Fruit fly (Drosophila melanogaster) whole organism, wandering third instar larva: ENCODE measurements around the gene CG42590.

ENCODE experiments used
- CG9705 ChIP-seq: fragments of 200-800 bp; sonication (Bioruptor generic); optimal IDR thresholded peaks from 2 replicates; lab custom pipeline; 2018; ENCODE audit warnings: missing biosample characterization, mild to moderate bottlenecking, missing genetic modification characterization
- Hr83 ChIP-seq: fragments of 200-300 bp; sonication (Bioruptor generic); optimal IDR thresholded peaks from 2 replicates; lab custom pipeline; 2016; ENCODE audit warnings: missing biosample characterization, mild to moderate bottlenecking, missing genetic modification characterization, moderate library complexity; ENCODE audit not compliant: poor library complexity, severe bottlenecking
- Myc ChIP-seq: fragments of >200 bp; optimal IDR thresholded peaks from 2 replicates; lab custom pipeline; 2017
- br ChIP-seq: fragments of 200-800 bp; sonication (Bioruptor generic); optimal IDR thresholded peaks from 2 replicates; lab custom pipeline; 2016; ENCODE audit warnings: missing biosample characterization, missing genetic modification characterization
- brk ChIP-seq: fragments of 200-800 bp; sonication (Bioruptor generic); optimal IDR thresholded peaks from 2 replicates; lab custom pipeline; 2016; ENCODE audit warnings: missing biosample characterization, mild to moderate bottlenecking, missing genetic modification characterization
- fru ChIP-seq: fragments of 200-800 bp; sonication (Bioruptor generic); optimal IDR thresholded peaks from 3 replicates; lab custom pipeline; 2016; ENCODE audit warnings: missing biosample characterization, mild to moderate bottlenecking, missing genetic modification characterization
- pan ChIP-seq: fragments of >200 bp; optimal IDR thresholded peaks from 2 replicates; lab custom pipeline; 2017
- woc ChIP-seq: sonication (Bioruptor generic); optimal IDR thresholded peaks from 2 replicates; lab custom pipeline; 2016; ENCODE audit warnings: missing biosample characterization, mild to moderate bottlenecking, missing genetic modification characterization

dm6 chr3L:8116809-8117208, 47.7 kb upstream of the CG42590 start:
- TF ChIP-seq brk (GFP tag; lab: Kevin White, UChicago) (no peak), br (GFP tag; lab: Kevin White, UChicago) (no peak), Myc (lab: Kevin White, UChicago) (no peak), woc (GFP tag; lab: Kevin White, UChicago) (no peak), fru (GFP tag; lab: Kevin White, UChicago) (no peak), Hr83 (GFP tag; lab: Kevin White, UChicago) (no peak), pan (lab: Kevin White, UChicago) (no peak), CG9705 (GFP tag; lab: Kevin White, UChicago) (no peak)
